Fruit fly (Drosophila melanogaster) whole organism, embryonic: ENCODE measurements around the gene Ret.

Experiments used
- Bgb ChIP-seq: fragments of 200-800 bp; sonication (Bioruptor generic); IDR thresholded peaks from 2 replicates; pipeline ENCODE4 v1.3.6; 2022; ENCODE audit warnings: missing biosample characterization, missing genetic modification characterization; ENCODE audit not compliant: partially characterized antibody
- CG11247 ChIP-seq: fragments of 200-800 bp; sonication (Bioruptor generic); IDR thresholded peaks from 2 replicates; pipeline ENCODE4 v1.3.6; 2022; ENCODE audit warnings: missing biosample characterization, missing genetic modification characterization
- CG12104 ChIP-seq: fragments of 200-800 bp; sonication (Bioruptor generic); optimal IDR thresholded peaks from 3 replicates; lab custom pipeline; 2016; ENCODE audit warnings: missing biosample characterization, missing genetic modification characterization
- CG12155 ChIP-seq: fragments of 200-800 bp; sonication (Bioruptor generic); optimal IDR thresholded peaks from 3 replicates; lab custom pipeline; 2016; ENCODE audit warnings: missing biosample characterization, missing genetic modification characterization
- CG13287 ChIP-seq: fragments of 200-800 bp; sonication (Bioruptor generic); IDR thresholded peaks from 2 replicates; pipeline ENCODE4 v1.3.6; 2022; ENCODE audit warnings: missing biosample characterization, missing genetic modification characterization; ENCODE audit not compliant: partially characterized antibody
- CG17328 ChIP-seq: fragments of 200-800 bp; sonication (Bioruptor generic); IDR thresholded peaks from 2 replicates; pipeline ENCODE4 v1.3.6; 2022; ENCODE audit warnings: missing biosample characterization, missing genetic modification characterization
- CG17361 ChIP-seq: fragments of 200-800 bp; sonication (Bioruptor generic); IDR thresholded peaks from 3 replicates; pipeline ENCODE4 v1.3.6; 2022; ENCODE audit warnings: missing biosample characterization, missing genetic modification characterization
- CG33557 ChIP-seq: fragments of 200-800 bp; sonication (Bioruptor generic); optimal IDR thresholded peaks from 2 replicates; lab custom pipeline; 2019; ENCODE audit warnings: missing biosample characterization, mild to moderate bottlenecking, missing genetic modification characterization, moderate library complexity
- CG4360 ChIP-seq: fragments of 200-800 bp; sonication (Bioruptor generic); IDR thresholded peaks from 2 replicates; pipeline ENCODE4 v1.3.6; 2022; ENCODE audit warnings: missing biosample characterization, missing genetic modification characterization
- CG8089 ChIP-seq: fragments of 200-800 bp; sonication (Bioruptor generic); optimal IDR thresholded peaks from 3 replicates; lab custom pipeline; 2016; ENCODE audit warnings: missing biosample characterization, missing genetic modification characterization
- CG8765 ChIP-seq: fragments of 200-800 bp; sonication (Bioruptor generic); IDR thresholded peaks from 2 replicates; pipeline ENCODE4 v1.3.6; 2022; ENCODE audit warnings: missing biosample characterization, missing genetic modification characterization
- CG8924 ChIP-seq: fragments of 200-800 bp; optimal IDR thresholded peaks from 3 replicates; lab custom pipeline; 2019; ENCODE audit warnings: missing biosample characterization, mild to moderate bottlenecking, missing genetic modification characterization, moderate library complexity
- CG9797 ChIP-seq: fragments of 200-800 bp; sonication (Bioruptor generic); optimal IDR thresholded peaks from 3 replicates; lab custom pipeline; 2018; ENCODE audit warnings: missing biosample characterization, mild to moderate bottlenecking, missing genetic modification characterization
- CG9876 ChIP-seq: fragments of 200-800 bp; sonication (Bioruptor generic); optimal IDR thresholded peaks from 2 replicates; lab custom pipeline; 2016; ENCODE audit warnings: missing biosample characterization, missing genetic modification characterization
- CG9932 ChIP-seq: fragments of 200-800 bp; sonication (Bioruptor generic); IDR thresholded peaks from 2 replicates; pipeline ENCODE4 v1.3.6; 2022; ENCODE audit warnings: missing biosample characterization, missing genetic modification characterization
- D ChIP-seq, 2 experiments: fragments of 200-800 bp in 1 of 2; fragments of >200 bp in 1 of 2; sonication (Bioruptor generic) in 1 of 2; optimal IDR thresholded peaks; 2 replicates in 1 of 2; 3 replicates in 1 of 2; lab custom pipeline; 2017; ENCODE audit warnings: mild to moderate bottlenecking in 1 of 2, missing biosample characterization in 1 of 2, missing genetic modification characterization in 1 of 2, missing genetic modification reagents in 1 of 2
- D19A ChIP-seq: fragments of 200-800 bp; optimal IDR thresholded peaks from 3 replicates; lab custom pipeline; 2019; ENCODE audit warnings: missing biosample characterization, mild to moderate bottlenecking, missing genetic modification characterization, moderate library complexity
- D19B ChIP-seq: fragments of 200-800 bp; sonication (Bioruptor generic); optimal IDR thresholded peaks from 2 replicates; lab custom pipeline; 2017; ENCODE audit warnings: missing biosample characterization, mild to moderate bottlenecking, missing genetic modification characterization
- Deaf1 ChIP-seq: fragments of 200-800 bp; optimal IDR thresholded peaks from 3 replicates; lab custom pipeline; 2019; ENCODE audit warnings: missing biosample characterization, mild to moderate bottlenecking, missing genetic modification characterization, moderate library complexity
- Dfd ChIP-seq, 2 experiments: fragments of >200 bp; optimal IDR thresholded peaks; 2 replicates each; lab custom pipeline; 2017; ENCODE audit warnings: missing biosample characterization in 2 of 2, missing genetic modification characterization in 2 of 2
- Doc3 ChIP-seq: fragments of 200-800 bp; sonication (Bioruptor generic); IDR thresholded peaks from 3 replicates; pipeline ENCODE4 v1.3.6; 2022; ENCODE audit warnings: missing biosample characterization, missing genetic modification characterization; ENCODE audit not compliant: partially characterized antibody
- H15 ChIP-seq: fragments of 200-800 bp; sonication (Bioruptor generic); IDR thresholded peaks from 3 replicates; pipeline ENCODE4 v1.3.6; 2022; ENCODE audit warnings: missing biosample characterization, missing genetic modification characterization
- Mad ChIP-seq: fragments of 200-800 bp; sonication (Bioruptor generic); optimal IDR thresholded peaks from 2 replicates; lab custom pipeline; 2016; ENCODE audit warnings: missing biosample characterization, missing genetic modification characterization
- Myb ChIP-seq: fragments of 200-800 bp; sonication (Bioruptor generic); optimal IDR thresholded peaks from 2 replicates; lab custom pipeline; 2016; ENCODE audit warnings: missing biosample characterization, missing genetic modification characterization
- Oli ChIP-seq: fragments of 200-800 bp; sonication (Bioruptor generic); optimal IDR thresholded peaks from 2 replicates; lab custom pipeline; 2018; ENCODE audit warnings: missing biosample characterization, mild to moderate bottlenecking, missing genetic modification characterization, moderate library complexity
- Ptx1 ChIP-seq: fragments of 200-800 bp; sonication (Bioruptor generic); IDR thresholded peaks from 2 replicates; pipeline ENCODE4 v1.3.6; 2022; ENCODE audit warnings: missing biosample characterization, missing genetic modification characterization
- Spps ChIP-seq: fragments of 200-800 bp; sonication (Bioruptor generic); optimal IDR thresholded peaks from 2 replicates; lab custom pipeline; 2018; ENCODE audit warnings: missing biosample characterization, mild to moderate bottlenecking, missing genetic modification characterization
- amos ChIP-seq: fragments of 200-800 bp; sonication (Bioruptor generic); IDR thresholded peaks from 2 replicates; pipeline ENCODE4 v1.3.6; 2022; ENCODE audit warnings: missing biosample characterization, missing genetic modification characterization; ENCODE audit not compliant: partially characterized antibody
- bbx ChIP-seq: fragments of 200-800 bp; sonication (Bioruptor generic); IDR thresholded peaks from 2 replicates; pipeline ENCODE4 v1.3.6; 2022; ENCODE audit warnings: missing biosample characterization, missing genetic modification characterization; ENCODE audit not compliant: partially characterized antibody
- bigmax ChIP-seq: fragments of 200-800 bp; sonication (Bioruptor generic); optimal IDR thresholded peaks from 2 replicates; lab custom pipeline; 2018; ENCODE audit warnings: missing biosample characterization, mild to moderate bottlenecking, missing genetic modification characterization
- br ChIP-seq: fragments of >200 bp; optimal IDR thresholded peaks from 2 replicates; lab custom pipeline; 2017
- cas ChIP-seq: fragments of 200-800 bp; sonication (Bioruptor generic); IDR thresholded peaks from 2 replicates; pipeline ENCODE4 v1.3.6; 2022; ENCODE audit warnings: missing biosample characterization, missing genetic modification characterization
- esg ChIP-seq: fragments of 200-800 bp; sonication (Bioruptor generic); conservative IDR thresholded peaks from 2 replicates; pipeline ENCODE4 v1.3.6; 2022; ENCODE audit warnings: missing biosample characterization, missing genetic modification characterization
- exex ChIP-seq: fragments of 200-800 bp; sonication (Bioruptor generic); optimal IDR thresholded peaks from 4 replicates; lab custom pipeline; 2018; ENCODE audit warnings: missing biosample characterization, mild to moderate bottlenecking, missing genetic modification characterization, moderate library complexity
- gce ChIP-seq: fragments of 200-800 bp; sonication (Bioruptor generic); IDR thresholded peaks from 3 replicates; pipeline ENCODE4 v1.3.6; 2022; ENCODE audit warnings: missing biosample characterization, missing genetic modification characterization
- gem ChIP-seq: fragments of 200-800 bp; sonication (Bioruptor generic); optimal IDR thresholded peaks from 2 replicates; lab custom pipeline; 2019; ENCODE audit warnings: missing biosample characterization, mild to moderate bottlenecking, missing genetic modification characterization, moderate library complexity
- gfzf ChIP-seq: fragments of 200-800 bp; sonication (Bioruptor generic); optimal IDR thresholded peaks from 2 replicates; lab custom pipeline; 2016; ENCODE audit warnings: missing biosample characterization, mild to moderate bottlenecking, missing genetic modification characterization, moderate library complexity
- jumu ChIP-seq: fragments of 200-800 bp; sonication (Bioruptor generic); optimal IDR thresholded peaks from 3 replicates; lab custom pipeline; 2016; ENCODE audit warnings: missing biosample characterization, missing genetic modification characterization
- ken ChIP-seq: fragments of 200-800 bp; sonication (Bioruptor generic); IDR thresholded peaks from 3 replicates; pipeline ENCODE4 v1.3.6; 2022; ENCODE audit warnings: missing biosample characterization, missing genetic modification characterization
- kni ChIP-seq: fragments of 200-800 bp; sonication (Bioruptor generic); optimal IDR thresholded peaks from 3 replicates; lab custom pipeline; 2017; ENCODE audit warnings: mild to moderate bottlenecking, missing biosample characterization, missing genetic modification reagents, missing genetic modification characterization
- knrl ChIP-seq: fragments of 200-800 bp; sonication (Bioruptor generic); IDR thresholded peaks from 3 replicates; pipeline ENCODE4 v1.3.6; 2022; ENCODE audit warnings: missing biosample characterization, missing genetic modification characterization; ENCODE audit not compliant: partially characterized antibody
- odd ChIP-seq: fragments of 200-800 bp; sonication (Bioruptor generic); optimal IDR thresholded peaks from 2 replicates; lab custom pipeline; 2017; ENCODE audit warnings: missing biosample characterization, mild to moderate bottlenecking, missing genetic modification characterization
- pros ChIP-seq: fragments of 200-800 bp; sonication (Bioruptor generic); optimal IDR thresholded peaks from 3 replicates; lab custom pipeline; 2019; ENCODE audit warnings: missing biosample characterization, mild to moderate bottlenecking, missing genetic modification characterization, moderate library complexity
- pum ChIP-seq: fragments of 200-800 bp; sonication (Bioruptor generic); optimal IDR thresholded peaks from 2 replicates; lab custom pipeline; 2016; ENCODE audit warnings: missing biosample characterization, missing genetic modification characterization
- ranshi ChIP-seq: fragments of 200-800 bp; sonication (Bioruptor generic); IDR thresholded peaks from 2 replicates; pipeline ENCODE4 v1.3.6; 2022; ENCODE audit warnings: missing biosample characterization, missing genetic modification characterization
- slbo ChIP-seq: fragments of 200-800 bp; sonication (Bioruptor generic); IDR thresholded peaks from 2 replicates; pipeline ENCODE4 v1.3.6; 2022; ENCODE audit warnings: missing biosample characterization, missing genetic modification characterization
- slou ChIP-seq: fragments of 200-800 bp; sonication (Bioruptor generic); optimal IDR thresholded peaks from 3 replicates; lab custom pipeline; 2016; ENCODE audit warnings: missing biosample characterization, missing genetic modification characterization
- tup ChIP-seq: fragments of 200-800 bp; sonication (Bioruptor generic); optimal IDR thresholded peaks from 2 replicates; lab custom pipeline; 2016; ENCODE audit warnings: missing biosample characterization, mild to moderate bottlenecking, missing genetic modification characterization, moderate library complexity
- unc-4 ChIP-seq: fragments of 200-800 bp; sonication (Bioruptor generic); IDR thresholded peaks from 2 replicates; pipeline ENCODE4 v1.3.6; 2022; ENCODE audit warnings: missing biosample characterization, missing genetic modification characterization; ENCODE audit not compliant: partially characterized antibody
- usp ChIP-seq: fragments of >200 bp; optimal IDR thresholded peaks from 2 replicates; lab custom pipeline; 2017; ENCODE audit warnings: missing biosample characterization, missing genetic modification characterization
- yki ChIP-seq: fragments of >200 bp; optimal IDR thresholded peaks from 3 replicates; lab custom pipeline; 2018

Gene Ret

DNA sequence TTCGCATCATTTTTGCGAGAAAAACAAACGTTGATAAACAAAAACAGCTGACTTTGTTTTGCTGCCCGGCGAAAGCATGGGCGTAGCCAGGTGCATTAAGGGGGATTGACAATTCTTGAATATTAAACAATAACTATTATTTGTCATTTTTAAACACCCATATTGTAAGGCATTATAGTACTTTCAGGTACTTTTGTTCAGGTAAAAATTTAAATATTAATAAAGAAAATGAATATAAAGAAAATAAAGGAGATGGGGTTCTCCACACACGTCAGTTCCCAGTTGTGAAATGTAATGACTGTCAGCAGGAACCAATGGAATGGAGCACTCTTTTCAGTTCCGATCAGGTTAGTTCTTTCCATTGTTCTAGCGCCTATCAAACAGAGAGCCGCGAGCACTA, 40.0 kb downstream of the Ret start, which contains the start of the genes Coq3 and Pld3 (continued):
- peak; percentile 83 for TF ChIP-seq Ptx1 (GFP tag; lab: Robert Waterston, UW)
- TF ChIP-seq CG8765 (GFP tag; lab: Robert Waterston, UW) = peak; percentile 59; the same call in 1 of the 2 replicates
- no peak for TF ChIP-seq CG13287 (GFP tag; lab: Robert Waterston, UW)
- TF ChIP-seq slbo (GFP tag; lab: Robert Waterston, UW) = peak; percentile 89
- TF ChIP-seq usp = no peak
- peak; percentile 72; the same call in 1 of the 2 replicates for TF ChIP-seq CG11247
- no peak for TF ChIP-seq gfzf (GFP tag; lab: Kevin White, UChicago)
- no peak for TF ChIP-seq Dfd (GFP tag; optimal IDR thresholded peaks at IDR 0.05; lab: Kevin White, UChicago)
- no peak for TF ChIP-seq Bgb (GFP tag; lab: Robert Waterston, UW)
- TF ChIP-seq CG12155 (GFP tag; lab: Kevin White, UChicago) = peak; percentile 88
- peak; percentile 39 for TF ChIP-seq CG8089 (GFP tag; lab: Kevin White, UChicago)
- peak; percentile 58 for TF ChIP-seq Spps (tag; lab: Kevin White, UChicago)
- peak; percentile 54 for TF ChIP-seq CG33557 (GFP tag; lab: Kevin White, UChicago)
- peak; percentile 77 for TF ChIP-seq odd (GFP tag; lab: Kevin White, UChicago)
- peak; percentile 80 for TF ChIP-seq CG9932 (GFP tag; lab: Robert Waterston, UW)
- peak; percentile 50 for TF ChIP-seq tup
- TF ChIP-seq Doc3 (GFP tag; lab: Robert Waterston, UW) = no peak
- peak; percentile 77 for TF ChIP-seq slou (GFP tag; lab: Kevin White, UChicago)
- peak; percentile 79 for TF ChIP-seq ranshi (GFP tag; lab: Robert Waterston, UW)
- peak; percentile 83 for TF ChIP-seq CG8924 (tag; lab: Kevin White, UChicago)
- TF ChIP-seq cas (GFP tag; lab: Robert Waterston, UW) = no peak
- TF ChIP-seq knrl (GFP tag; lab: Robert Waterston, UW) = no peak
- TF ChIP-seq CG9876 = peak; percentile 1
- TF ChIP-seq Myb (GFP tag; lab: Kevin White, UChicago) = peak; percentile 14
- TF ChIP-seq unc-4 (GFP tag; lab: Robert Waterston, UW) = no peak
- TF ChIP-seq kni = no peak
- TF ChIP-seq CG9797 = no peak
- no peak for TF ChIP-seq D (optimal IDR thresholded peaks at IDR 0.05; lab: Kevin White, UChicago)
- TF ChIP-seq D (GFP tag; optimal IDR thresholded peaks at IDR 0.05; lab: Kevin White, UChicago) = peak; percentile 69
- no peak for TF ChIP-seq yki (lab: Kevin White, UChicago)
- TF ChIP-seq br (lab: Kevin White, UChicago) = no peak
- TF ChIP-seq amos (GFP tag; lab: Robert Waterston, UW) = no peak
- TF ChIP-seq exex = peak; percentile 58
- no peak for TF ChIP-seq pros (GFP tag; lab: Kevin White, UChicago)
- peak; percentile 56; the same call in 1 of the 2 replicates for TF ChIP-seq CG4360
- peak; percentile 70; the same call in 2 of the 3 replicates for TF ChIP-seq H15 (GFP tag; lab: Robert Waterston, UW)
- peak; percentile 76 for TF ChIP-seq Oli (tag; lab: Kevin White, UChicago)
- peak; percentile 87 for TF ChIP-seq CG17361 (GFP tag; lab: Robert Waterston, UW)
- peak; percentile 80 for TF ChIP-seq Mad (GFP tag; lab: Kevin White, UChicago)
- peak; percentile 10 for TF ChIP-seq jumu (GFP tag; lab: Kevin White, UChicago)
- TF ChIP-seq CG12104 (GFP tag; lab: Kevin White, UChicago) = peak; percentile 54
- TF ChIP-seq D19B = peak; percentile 68
- peak; percentile 76 for TF ChIP-seq CG17328 (GFP tag; lab: Robert Waterston, UW)
- peak; percentile 61; the same call in 2 of the 3 replicates for TF ChIP-seq ken (GFP tag; lab: Robert Waterston, UW)
- no peak for TF ChIP-seq bbx (GFP tag; lab: Robert Waterston, UW)
- TF ChIP-seq D19A (tag; lab: Kevin White, UChicago) = peak; percentile 72
- peak; percentile 87 for TF ChIP-seq gem (tag; lab: Kevin White, UChicago)
- TF ChIP-seq pum (GFP tag; lab: Kevin White, UChicago) = peak; percentile 54
- peak; percentile 38; the same call in 1 of the 2 replicates for TF ChIP-seq esg (GFP tag; lab: Robert Waterston, UW)
- no peak for TF ChIP-seq Deaf1 (tag; lab: Kevin White, UChicago)
- peak; percentile 67; the same call in 2 of the 3 replicates for TF ChIP-seq gce (GFP tag; lab: Robert Waterston, UW)
- peak; percentile 61 for TF ChIP-seq bigmax
